Worm (Caenorhabditis elegans) whole organism, L2 larva: Measurements from ENCODE around the gene ddx-23.

Experiments used
- C34F6.9 ChIP-seq: fragments of 150-350 bp; optimal IDR thresholded peaks from 2 replicates; lab custom pipeline; 2014; ENCODE audit warnings: missing biosample characterization, missing genetic modification characterization
- F13H6.1 ChIP-seq: sonication (generic microtip); optimal IDR thresholded peaks from 2 replicates; lab custom pipeline; 2016; ENCODE audit warnings: missing genetic modification characterization, missing compliant biosample characterization
- R02D3.7 ChIP-seq: fragments of 150-350 bp; optimal IDR thresholded peaks from 2 replicates; lab custom pipeline; 2014; ENCODE audit warnings: missing biosample characterization, missing genetic modification characterization
- ZK546.5 ChIP-seq: sonication (generic microtip); optimal IDR thresholded peaks from 2 replicates; lab custom pipeline; 2017; ENCODE audit warnings: missing biosample characterization, missing genetic modification characterization
- alr-1 ChIP-seq: fragments of 150-350 bp; optimal IDR thresholded peaks from 2 replicates; lab custom pipeline; 2014; ENCODE audit warnings: missing biosample characterization, missing genetic modification characterization
- ama-1 ChIP-seq: fragments of 150-350 bp; optimal IDR thresholded peaks from 2 replicates; lab custom pipeline; 2018; ENCODE audit warnings: inconsistent platforms
- ceh-16 ChIP-seq: fragments of 150-350 bp; optimal IDR thresholded peaks from 2 replicates; lab custom pipeline; 2014; ENCODE audit warnings: missing biosample characterization, missing genetic modification characterization
- ceh-82 ChIP-seq: fragments of 150-350 bp; optimal IDR thresholded peaks from 2 replicates; lab custom pipeline; 2014; ENCODE audit warnings: missing biosample characterization, missing genetic modification characterization
- crh-2 ChIP-seq: sonication (generic microtip); optimal IDR thresholded peaks from 2 replicates; lab custom pipeline; 2017; ENCODE audit warnings: missing biosample characterization, missing genetic modification characterization
- dmd-4 ChIP-seq: sonication (generic microtip); optimal IDR thresholded peaks from 2 replicates; lab custom pipeline; 2017; ENCODE audit warnings: missing biosample characterization, missing genetic modification characterization
- elt-1 ChIP-seq: fragments of 150-350 bp; optimal IDR thresholded peaks from 2 replicates; lab custom pipeline; 2014; ENCODE audit warnings: missing biosample characterization, missing genetic modification characterization
- elt-3 ChIP-seq: sonication (generic microtip); optimal IDR thresholded peaks from 2 replicates; lab custom pipeline; 2017; ENCODE audit warnings: missing biosample characterization, missing genetic modification characterization
- fos-1 ChIP-seq: fragments of 150-350 bp; optimal IDR thresholded peaks from 2 replicates; lab custom pipeline; 2014; ENCODE audit warnings: missing biosample characterization, missing genetic modification characterization
- gmeb-1 ChIP-seq: fragments of 150-350 bp; optimal IDR thresholded peaks from 2 replicates; lab custom pipeline; 2014; ENCODE audit warnings: missing biosample characterization, missing genetic modification characterization
- lin-13 ChIP-seq: fragments of 150-350 bp; optimal IDR thresholded peaks from 2 replicates; lab custom pipeline; 2014; ENCODE audit warnings: missing biosample characterization, missing genetic modification reagents, missing genetic modification characterization
- lin-39 ChIP-seq: fragments of 150-350 bp; optimal IDR thresholded peaks from 2 replicates; lab custom pipeline; 2014; ENCODE audit warnings: missing biosample characterization, missing genetic modification reagents, missing genetic modification characterization
- lsy-2 ChIP-seq, 2 experiments: fragments of 150-350 bp in 1 of 2; sonication (generic microtip) in 1 of 2; optimal IDR thresholded peaks; 2 replicates each; lab custom pipeline; 2014 to 2017; ENCODE audit warnings: missing biosample characterization in 2 of 2, missing genetic modification characterization in 2 of 2
- mab-5 ChIP-seq: fragments of 150-350 bp; optimal IDR thresholded peaks from 2 replicates; lab custom pipeline; 2014; ENCODE audit warnings: missing biosample characterization, missing genetic modification characterization
- mbf-1 ChIP-seq: sonication (generic microtip); optimal IDR thresholded peaks from 2 replicates; lab custom pipeline; 2017; ENCODE audit warnings: missing biosample characterization, missing genetic modification characterization
- mdl-1 ChIP-seq, 2 experiments: fragments of 150-350 bp in 1 of 2; sonication (generic microtip) in 1 of 2; optimal IDR thresholded peaks; 2 replicates each; lab custom pipeline; 2017; ENCODE audit warnings: missing biosample characterization in 2 of 2, missing genetic modification characterization in 2 of 2
- nhr-129 ChIP-seq: fragments of 150-350 bp; optimal IDR thresholded peaks from 2 replicates; lab custom pipeline; 2014; ENCODE audit warnings: missing biosample characterization, missing genetic modification characterization
- nhr-21 ChIP-seq: fragments of 150-350 bp; optimal IDR thresholded peaks from 2 replicates; lab custom pipeline; 2014; ENCODE audit warnings: missing biosample characterization, missing genetic modification characterization
- nhr-23 ChIP-seq: fragments of 150-350 bp; optimal IDR thresholded peaks from 2 replicates; lab custom pipeline; 2014; ENCODE audit warnings: missing biosample characterization, missing genetic modification reagents, missing genetic modification characterization
- nhr-237 ChIP-seq: fragments of 150-350 bp; optimal IDR thresholded peaks from 2 replicates; lab custom pipeline; 2014; ENCODE audit warnings: missing biosample characterization, missing genetic modification characterization
- nhr-25 ChIP-seq: fragments of 150-350 bp; sonication (generic microtip); optimal IDR thresholded peaks from 3 replicates; lab custom pipeline; 2014; ENCODE audit warnings: missing biosample characterization, missing genetic modification characterization
- nhr-6 ChIP-seq: fragments of 150-350 bp; optimal IDR thresholded peaks from 2 replicates; lab custom pipeline; 2014; ENCODE audit warnings: missing biosample characterization, missing genetic modification characterization
- peb-1 ChIP-seq: fragments of 150-350 bp; optimal IDR thresholded peaks from 2 replicates; lab custom pipeline; 2014; ENCODE audit warnings: missing biosample characterization, missing genetic modification characterization
- sem-4 ChIP-seq: fragments of 150-350 bp; optimal IDR thresholded peaks from 2 replicates; lab custom pipeline; 2014; ENCODE audit warnings: missing biosample characterization, missing genetic modification reagents, missing genetic modification characterization
- sma-3 ChIP-seq: sonication (generic microtip); optimal IDR thresholded peaks from 2 replicates; lab custom pipeline; 2016; ENCODE audit warnings: missing genetic modification reagents, missing genetic modification characterization, missing compliant biosample characterization
- sma-9 ChIP-seq, 2 experiments: fragments of 150-350 bp in 1 of 2; sonication (generic microtip) in 1 of 2; optimal IDR thresholded peaks; 2 replicates each; lab custom pipeline; 2014 to 2016; ENCODE audit warnings: missing genetic modification characterization in 2 of 2, mild to moderate bottlenecking in 1 of 2, missing biosample characterization in 1 of 2, missing compliant biosample characterization in 1 of 2, missing genetic modification reagents in 1 of 2, moderate library complexity in 1 of 2
- unc-39 ChIP-seq: fragments of 150-350 bp; optimal IDR thresholded peaks from 2 replicates; lab custom pipeline; 2014; ENCODE audit warnings: missing biosample characterization, missing genetic modification characterization
- unc-62 ChIP-seq: fragments of 150-350 bp; optimal IDR thresholded peaks from 2 replicates; lab custom pipeline; 2014; ENCODE audit warnings: missing biosample characterization, missing genetic modification reagents, missing genetic modification characterization
- zag-1 ChIP-seq: fragments of 150-350 bp; optimal IDR thresholded peaks from 2 replicates; lab custom pipeline; 2014; ENCODE audit warnings: missing biosample characterization, missing genetic modification characterization
- ztf-1 ChIP-seq: fragments of 200-800 bp; sonication (Bioruptor generic); conservative IDR thresholded peaks from 2 replicates; pipeline ENCODE4 v1.3.6; 2022; ENCODE audit warnings: missing genetic modification characterization, missing compliant biosample characterization
- ztf-11 ChIP-seq: sonication (generic microtip); optimal IDR thresholded peaks from 2 replicates; lab custom pipeline; 2017; ENCODE audit warnings: missing biosample characterization, missing genetic modification characterization
- ztf-4 ChIP-seq: fragments of 150-350 bp; optimal IDR thresholded peaks from 2 replicates; lab custom pipeline; 2014; ENCODE audit warnings: missing biosample characterization, missing genetic modification characterization

Gene ddx-23

ce11 chrIII:5815932-5816331 lies 37.1 kb downstream of the ddx-23 start, which contains the start of gene sma-4:
Gene sma-4 (plus strand): TSS chrIII:5816232.
- TF ChIP-seq zag-1 (tag; lab: Kevin White, UChicago) (no peak), mdl-1 (tag; optimal IDR thresholded peaks at IDR 0.05; lab: Kevin White, UChicago) (no peak), dmd-4 (tag; lab: Kevin White, UChicago) (no peak), ztf-11 (tag; lab: Kevin White, UChicago) (no peak), ama-1 (lab: Kevin White, UChicago) (no peak), ztf-4 (no peak), F13H6.1 (tag; lab: Kevin White, UChicago) (no peak), lsy-2 (tag; optimal IDR thresholded peaks at IDR 0.05; lab: Kevin White, UChicago) (no peak), nhr-25 (tag; lab: Kevin White, UChicago) (no peak), unc-62 (GFP tag; lab: Kevin White, UChicago) (no peak), R02D3.7 (tag; lab: Kevin White, UChicago) (no peak), sma-3 (GFP tag; lab: Kevin White, UChicago) (no peak), ztf-1 (GFP tag; lab: Robert Waterston, UW) (no peak), crh-2 (no peak), fos-1 (tag; lab: Kevin White, UChicago) (no peak), elt-1 (tag; lab: Kevin White, UChicago) (no peak), ceh-82 (tag; lab: Kevin White, UChicago) (no peak)

- TF ChIP-seq mdl-1 (tag; optimal IDR thresholded peaks at IDR 0.05; lab: Kevin White, UChicago) (no peak), nhr-23 (no peak), nhr-6 (tag; lab: Kevin White, UChicago) (no peak), C34F6.9 (no peak), nhr-237 (tag; lab: Kevin White, UChicago) (no peak), ceh-82 (tag; lab: Kevin White, UChicago) (no peak), mbf-1 (no peak), nhr-129 (no peak), sma-3 (GFP tag; lab: Kevin White, UChicago) (peak; percentile 34), lin-13 (no peak), F13H6.1 (tag; lab: Kevin White, UChicago) (peak; percentile 11), unc-62 (GFP tag; lab: Kevin White, UChicago) (no peak), ztf-11 (tag; lab: Kevin White, UChicago) (no peak), ama-1 (lab: Kevin White, UChicago) (no peak), ztf-4 (no peak), peb-1 (tag; lab: Kevin White, UChicago) (no peak), fos-1 (tag; lab: Kevin White, UChicago) (no peak), ceh-16 (tag; lab: Kevin White, UChicago) (no peak), gmeb-1 (no peak), nhr-25 (tag; lab: Kevin White, UChicago) (peak; percentile 6), dmd-4 (tag; lab: Kevin White, UChicago) (no peak), elt-1 (tag; lab: Kevin White, UChicago) (no peak), unc-39 (tag; lab: Kevin White, UChicago) (no peak), alr-1 (tag; lab: Kevin White, UChicago) (no peak), sma-9 (GFP tag; optimal IDR thresholded peaks at IDR 0.05; lab: Kevin White, UChicago) (peak; percentile 48), sma-9 (tag; optimal IDR thresholded peaks at IDR 0.05; lab: Kevin White, UChicago) (no peak), zag-1 (tag; lab: Kevin White, UChicago) (no peak), nhr-21 (peak; percentile 15), lin-39 (tag; lab: Kevin White, UChicago) (no peak), elt-3 (no peak)
These were observed 38.3 kb downstream of the ddx-23 start, which contains the start of gene R12B2.7 for ce11 chrIII:5814799-5815198. Gene R12B2.7 (plus strand): TSS chrIII:5815045.

ce11 chrIII:5814098-5814497 lies 39.0 kb downstream of the ddx-23 start:
- TF ChIP-seq fos-1 (tag; lab: Kevin White, UChicago) (peak; percentile 25), lsy-2 (tag; optimal IDR thresholded peaks at IDR 0.05; lab: Kevin White, UChicago) (no peak), sma-3 (GFP tag; lab: Kevin White, UChicago) (no peak), sma-9 (GFP tag; optimal IDR thresholded peaks at IDR 0.05; lab: Kevin White, UChicago) (peak; percentile 64), sma-9 (tag; optimal IDR thresholded peaks at IDR 0.05; lab: Kevin White, UChicago) (no peak)

ce11 chrIII:5813501-5813900 lies 39.6 kb downstream of the ddx-23 start:
- TF ChIP-seq ceh-82 (tag; lab: Kevin White, UChicago), result no peak
- TF ChIP-seq sem-4 (tag; lab: Kevin White, UChicago), result peak; percentile 2

DNA sequence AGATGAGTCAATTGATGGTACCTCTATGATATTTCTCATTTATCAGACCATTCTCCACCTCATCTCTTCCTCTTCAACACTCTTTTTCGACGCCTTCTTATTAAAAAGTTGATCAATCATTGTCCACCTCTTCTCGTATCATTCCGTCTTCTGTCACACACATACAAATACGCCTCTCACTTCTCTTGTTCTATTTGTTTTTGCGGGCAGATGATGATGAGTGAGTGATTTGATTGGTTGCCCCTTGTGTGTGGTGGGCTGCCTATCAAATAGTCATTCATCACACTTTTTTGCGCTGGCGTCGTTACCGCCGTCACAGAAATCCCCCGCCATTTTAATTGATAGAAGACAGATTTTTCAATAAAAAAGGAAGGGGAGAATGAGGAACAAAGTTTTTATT lies 40.4 kb downstream of the ddx-23 start:
- TF ChIP-seq sma-3 (GFP tag; lab: Kevin White, UChicago) (peak; percentile 75), F13H6.1 (tag; lab: Kevin White, UChicago) (peak; percentile 9), R02D3.7 (tag; lab: Kevin White, UChicago) (no peak), fos-1 (tag; lab: Kevin White, UChicago) (peak; percentile 42), alr-1 (tag; lab: Kevin White, UChicago) (no peak), mab-5 (tag; lab: Kevin White, UChicago) (no peak), sma-9 (GFP tag; optimal IDR thresholded peaks at IDR 0.05; lab: Kevin White, UChicago) (peak; percentile 21), sma-9 (tag; optimal IDR thresholded peaks at IDR 0.05; lab: Kevin White, UChicago) (no peak), crh-2 (no peak), elt-3 (no peak), ceh-16 (tag; lab: Kevin White, UChicago) (no peak), ZK546.5 (no peak), nhr-25 (tag; lab: Kevin White, UChicago) (peak; percentile 33), nhr-21 (peak; percentile 33), mbf-1 (no peak)
